Worm (Caenorhabditis elegans) whole organism, L4 larva: ENCODE measurements around the gene iglr-2.
A peak's percentile ranks its signal among the peaks of the same experiment; 100 is the strongest.

Experiments
- D1046.2 ChIP-seq: fragments of 200-800 bp; sonication (Bioruptor generic); IDR thresholded peaks from 2 replicates; pipeline ENCODE4 v1.3.6; 2022; ENCODE audit warnings: missing genetic modification characterization, missing compliant biosample characterization
- F26F4.8 ChIP-seq: fragments of 200-800 bp; sonication (Bioruptor generic); conservative IDR thresholded peaks from 2 replicates; pipeline ENCODE4 v1.3.6; 2022; ENCODE audit warnings: missing genetic modification characterization, missing compliant biosample characterization
- F44E2.7 ChIP-seq: fragments of 200-800 bp; sonication (Bioruptor generic); IDR thresholded peaks from 2 replicates; pipeline ENCODE4 v2.1.2; 2022; ENCODE audit warnings: missing genetic modification characterization, missing compliant biosample characterization
- Y105C5A.15 ChIP-seq: fragments of 200-800 bp; sonication (Bioruptor generic); IDR thresholded peaks from 2 replicates; pipeline ENCODE4 v1.3.6; 2022; ENCODE audit warnings: missing genetic modification characterization, missing compliant biosample characterization
- Y75B8A.6 ChIP-seq: fragments of 200-800 bp; sonication (Bioruptor generic); IDR thresholded peaks from 2 replicates; pipeline ENCODE4 v1.3.6; 2022; ENCODE audit warnings: missing genetic modification reagents, missing genetic modification characterization, missing compliant biosample characterization
- aha-1 ChIP-seq: fragments of 150-350 bp; peaks from one replicate; lab custom pipeline; 2014; ENCODE audit warnings: missing biosample characterization, missing genetic modification characterization
- ama-1 ChIP-seq: fragments of 150-350 bp; optimal IDR thresholded peaks from 2 replicates; lab custom pipeline; 2014; ENCODE audit warnings: inconsistent platforms, mixed read lengths
- ceh-20 ChIP-seq: fragments of 200-800 bp; sonication (Bioruptor generic); IDR thresholded peaks from 2 replicates; pipeline ENCODE4 v1.3.6; 2022; ENCODE audit warnings: missing genetic modification reagents, missing genetic modification characterization, missing compliant biosample characterization
- ceh-28 ChIP-seq: fragments of 150-350 bp; optimal IDR thresholded peaks from 2 replicates; lab custom pipeline; 2014; ENCODE audit warnings: missing biosample characterization, missing genetic modification reagents, missing genetic modification characterization
- ceh-44 ChIP-seq: fragments of 200-800 bp; sonication (Bioruptor generic); IDR thresholded peaks from 2 replicates; pipeline ENCODE4 v1.3.6; 2022; ENCODE audit warnings: missing genetic modification reagents, missing genetic modification characterization, missing compliant biosample characterization
- daf-16 ChIP-seq, 3 experiments: sonication (generic microtip); optimal IDR thresholded peaks; 2 replicates each; lab custom pipeline; 2016 to 2017; ENCODE audit warnings: missing genetic modification characterization in 3 of 3, missing genetic modification reagents in 3 of 3, mild to moderate bottlenecking in 2 of 3, missing compliant biosample characterization in 2 of 3, missing biosample characterization in 1 of 3, moderate library complexity in 1 of 3
- daf-19 ChIP-seq: fragments of 200-800 bp; sonication (Bioruptor generic); conservative IDR thresholded peaks from 2 replicates; pipeline ENCODE4 v1.3.6; 2022; ENCODE audit warnings: missing genetic modification characterization, missing compliant biosample characterization
- dmd-6 ChIP-seq: fragments of 200-800 bp; sonication (Bioruptor generic); IDR thresholded peaks from 2 replicates; pipeline ENCODE4 v1.3.6; 2022; ENCODE audit warnings: missing genetic modification reagents, missing genetic modification characterization, missing compliant biosample characterization
- dpl-1 ChIP-seq: fragments of 150-350 bp; optimal IDR thresholded peaks from 2 replicates; lab custom pipeline; 2014; ENCODE audit warnings: missing biosample characterization, missing genetic modification reagents, missing genetic modification characterization
- egl-27 ChIP-seq: sonication (generic microtip); optimal IDR thresholded peaks from 3 replicates; lab custom pipeline; 2017; ENCODE audit warnings: missing biosample characterization, missing genetic modification reagents, missing genetic modification characterization
- gei-8 ChIP-seq: fragments of 200-800 bp; sonication (Bioruptor generic); optimal IDR thresholded peaks from 2 replicates; lab custom pipeline; 2018; ENCODE audit warnings: mild to moderate bottlenecking, missing genetic modification characterization, missing compliant biosample characterization
- jun-1 ChIP-seq: fragments of 150-350 bp; optimal IDR thresholded peaks from 2 replicates; lab custom pipeline; 2014; ENCODE audit warnings: missing biosample characterization, missing genetic modification reagents, missing genetic modification characterization
- lin-13 ChIP-seq: fragments of 150-350 bp; optimal IDR thresholded peaks from 2 replicates; lab custom pipeline; 2014; ENCODE audit warnings: missing biosample characterization, missing genetic modification reagents, missing genetic modification characterization
- lin-29 ChIP-seq: fragments of 200-800 bp; sonication (Bioruptor generic); IDR thresholded peaks from 2 replicates; pipeline ENCODE4 v1.3.6; 2022; ENCODE audit warnings: missing genetic modification reagents, missing genetic modification characterization, missing compliant biosample characterization
- lsy-2 ChIP-seq, 2 experiments: fragments of 150-350 bp in 1 of 2; sonication (generic microtip) in 1 of 2; optimal IDR thresholded peaks; 2 replicates each; lab custom pipeline; 2014 to 2017; ENCODE audit warnings: missing biosample characterization in 2 of 2, missing genetic modification characterization in 2 of 2
- madf-5 ChIP-seq, 2 experiments: fragments of 200-800 bp; sonication (Bioruptor generic); IDR thresholded peaks; 2 replicates each; pipeline ENCODE4 v1.3.6; 2022; ENCODE audit warnings: missing compliant biosample characterization in 2 of 2, missing genetic modification characterization in 2 of 2
- mes-2 ChIP-seq: sonication (generic microtip); optimal IDR thresholded peaks from 2 replicates; lab custom pipeline; 2016; ENCODE audit warnings: missing genotype, mild to moderate bottlenecking, missing genetic modification characterization, missing compliant biosample characterization; ENCODE audit not compliant: poor library complexity, severe bottlenecking
- nhr-10 ChIP-seq: fragments of 150-350 bp; optimal IDR thresholded peaks from 2 replicates; lab custom pipeline; 2014; ENCODE audit warnings: missing biosample characterization, missing genetic modification characterization
- nhr-102 ChIP-seq: sonication (generic microtip); optimal IDR thresholded peaks from 2 replicates; lab custom pipeline; 2016; ENCODE audit warnings: mild to moderate bottlenecking, missing genetic modification characterization, moderate library complexity, missing compliant biosample characterization
- nhr-111 ChIP-seq: fragments of 200-800 bp; sonication (Bioruptor generic); optimal IDR thresholded peaks from 2 replicates; lab custom pipeline; 2018; ENCODE audit warnings: mild to moderate bottlenecking, missing genetic modification characterization, missing compliant biosample characterization
- nhr-25 ChIP-seq: sonication (generic microtip); optimal IDR thresholded peaks from 2 replicates; lab custom pipeline; 2017; ENCODE audit warnings: missing genetic modification characterization, mild to moderate bottlenecking, missing compliant biosample characterization, antibody characterized with exemption, moderate library complexity, borderline replicate concordance; ENCODE audit not compliant: insufficient read depth
- nhr-41 ChIP-seq: fragments of 200-800 bp; sonication (Bioruptor generic); IDR thresholded peaks from 2 replicates; pipeline ENCODE4 v1.3.6; 2022; ENCODE audit warnings: missing genetic modification reagents, missing genetic modification characterization, missing compliant biosample characterization
- nhr-48 ChIP-seq: sonication (generic microtip); optimal IDR thresholded peaks from 2 replicates; lab custom pipeline; 2016; ENCODE audit warnings: mild to moderate bottlenecking, missing genetic modification characterization, missing compliant biosample characterization
- nhr-6 ChIP-seq: fragments of 150-350 bp; optimal IDR thresholded peaks from 2 replicates; lab custom pipeline; 2014; ENCODE audit warnings: missing biosample characterization, missing genetic modification characterization
- pqm-1 ChIP-seq: sonication (generic microtip); optimal IDR thresholded peaks from 2 replicates; lab custom pipeline; 2017; ENCODE audit warnings: missing biosample characterization, missing genetic modification characterization
- rbr-2 ChIP-seq: sonication (generic microtip); optimal IDR thresholded peaks from 2 replicates; lab custom pipeline; 2016; ENCODE audit warnings: missing genotype, missing genetic modification characterization, missing compliant biosample characterization
- snpc-1.2 ChIP-seq: fragments of 200-800 bp; sonication (Bioruptor generic); IDR thresholded peaks from 2 replicates; pipeline ENCODE4 v1.3.6; 2022; ENCODE audit warnings: missing genetic modification reagents, missing genetic modification characterization, missing compliant biosample characterization
- zfp-3 ChIP-seq: fragments of 200-800 bp; sonication (Bioruptor generic); conservative IDR thresholded peaks from 2 replicates; pipeline ENCODE4 v1.3.6; 2022; ENCODE audit warnings: missing genetic modification reagents, missing genetic modification characterization, missing compliant biosample characterization
- zip-11 ChIP-seq: fragments of 200-800 bp; sonication (Bioruptor generic); IDR thresholded peaks from 2 replicates; pipeline ENCODE4 v1.3.6; 2022; ENCODE audit warnings: missing genetic modification characterization, missing compliant biosample characterization
- ztf-11 ChIP-seq: fragments of 150-350 bp; optimal IDR thresholded peaks from 2 replicates; lab custom pipeline; 2014; ENCODE audit warnings: missing biosample characterization, missing genetic modification characterization

Gene iglr-2

DNA sequence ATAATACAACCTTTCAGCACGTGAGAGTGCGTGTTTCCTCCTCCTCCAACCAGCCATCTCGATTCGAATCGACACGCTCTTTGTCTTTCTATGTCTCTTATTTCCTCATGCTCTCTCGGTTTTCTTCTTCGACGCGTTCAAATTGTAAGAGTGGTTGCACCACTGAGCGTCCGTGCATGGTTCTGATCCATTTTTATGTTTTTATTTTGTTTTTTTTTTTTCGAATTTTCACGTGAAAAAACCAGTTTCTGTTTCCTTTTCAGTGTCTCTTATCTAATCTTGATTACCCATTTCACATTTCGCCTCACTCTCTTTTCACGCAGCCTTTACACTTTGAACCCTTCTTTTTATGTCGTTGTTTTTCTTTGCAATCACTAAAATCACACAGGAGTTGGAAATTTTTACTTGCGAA lies 39.7 kb upstream of the iglr-2 start (continued):
- peak; percentile 44 for TF ChIP-seq nhr-6 (tag; lab: Kevin White, UChicago)
- TF ChIP-seq nhr-41 (GFP tag; lab: Robert Waterston, UW) = no peak
- TF ChIP-seq Y105C5A.15 = no peak
- TF ChIP-seq D1046.2 = no peak
- TF ChIP-seq ceh-20 (GFP tag; lab: Robert Waterston, UW) = no peak
- no peak for TF ChIP-seq nhr-10 (tag; lab: Kevin White, UChicago)
- TF ChIP-seq lin-13 (GFP tag; lab: Kevin White, UChicago) = no peak
- TF ChIP-seq zfp-3 (GFP tag; lab: Robert Waterston, UW) = no peak
- TF ChIP-seq nhr-48 (tag; lab: Kevin White, UChicago) = peak; percentile 36
- no peak for TF ChIP-seq daf-19
- no peak for TF ChIP-seq madf-5 (GFP tag; IDR thresholded peaks at IDR 0.05; lab: Robert Waterston, UW)
- TF ChIP-seq gei-8 = no peak
- TF ChIP-seq egl-27 (tag; lab: Kevin White, UChicago) = no peak
- TF ChIP-seq daf-16 (GFP tag; optimal IDR thresholded peaks at IDR 0.05; lab: Kevin White, UChicago) = no peak
- TF ChIP-seq daf-16 (tag; optimal IDR thresholded peaks at IDR 0.05; lab: Kevin White, UChicago) = peak; percentile 80
- no peak for TF ChIP-seq zip-11 (GFP tag; lab: Robert Waterston, UW)
- peak; percentile 14 for TF ChIP-seq pqm-1 (tag; lab: Kevin White, UChicago)
- no peak for TF ChIP-seq snpc-1.2 (GFP tag; lab: Robert Waterston, UW)
- TF ChIP-seq, all 104 proteins: peak for 17

DNA sequence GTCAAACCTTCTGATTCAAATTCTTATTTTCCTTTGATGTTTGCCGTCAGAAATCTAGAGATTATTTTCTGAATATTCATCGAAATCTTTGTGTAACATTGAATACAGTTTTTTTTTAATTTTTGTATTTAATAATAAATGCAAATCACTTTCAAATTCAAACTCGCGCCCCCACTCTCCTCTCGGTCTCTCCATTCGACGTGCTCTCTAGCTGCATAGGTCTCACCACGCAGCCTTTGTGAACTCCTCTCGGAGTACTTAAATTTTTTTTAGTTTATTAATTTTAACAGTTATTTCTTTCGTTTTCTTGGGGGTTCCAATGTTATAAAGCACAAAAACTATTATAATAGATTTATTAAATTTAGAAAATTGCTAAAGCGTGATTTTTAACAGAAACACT lies 39.1 kb upstream of the iglr-2 start:
- TF ChIP-seq ceh-28 (tag; lab: Kevin White, UChicago) (no peak), mes-2 (tag; lab: Kevin White, UChicago) (peak; percentile 24), dpl-1 (GFP tag; lab: Kevin White, UChicago) (peak; percentile 37)

DNA sequence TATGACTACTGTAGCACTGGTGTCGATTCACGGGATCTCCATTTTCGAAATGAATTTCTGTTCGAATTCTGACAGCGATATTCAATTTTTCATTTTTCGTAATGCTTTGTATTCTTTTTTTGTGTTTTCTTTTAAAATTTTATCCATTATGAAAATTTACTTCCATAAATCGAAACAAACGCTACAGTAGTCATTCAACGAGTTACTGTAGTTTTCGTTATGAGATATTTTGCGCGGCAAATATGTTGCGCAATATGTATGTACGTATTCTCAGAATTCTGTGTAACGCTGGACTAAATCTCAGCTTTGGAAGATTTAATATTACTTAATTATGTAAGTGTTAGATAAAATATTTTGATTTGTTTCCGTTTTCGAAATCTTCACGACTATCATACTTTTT lies 38.1 kb upstream of the iglr-2 start:
- no peak for TF ChIP-seq ama-1
- no peak for TF ChIP-seq ceh-44
- TF ChIP-seq F26F4.8 (GFP tag; lab: Robert Waterston, UW) = no peak

DNA sequence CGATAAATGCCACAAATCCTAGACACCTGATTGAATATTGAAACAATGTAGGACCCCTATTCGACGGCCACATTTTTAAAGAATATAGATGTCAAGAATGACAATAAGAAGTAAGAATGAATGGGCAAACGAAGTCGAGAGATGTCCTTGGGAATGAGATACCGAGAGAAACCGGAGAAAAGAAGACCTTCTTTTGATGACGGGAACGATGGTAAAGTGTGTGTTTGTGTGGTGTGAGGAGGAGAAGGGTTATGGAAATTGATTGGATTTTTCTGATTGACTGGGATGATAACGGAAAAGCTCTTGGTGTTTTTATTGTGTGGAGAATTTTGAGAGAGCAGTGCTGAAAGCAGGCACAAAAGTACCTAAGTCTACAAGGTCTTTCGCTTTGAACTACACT lies 37.5 kb upstream of the iglr-2 start, which contains the start of gene R05D3.9:
Gene R05D3.9 (minus strand): TSS at position 101 of the 400 bp plus-strand sequence.
- TF ChIP-seq lin-13 (GFP tag; lab: Kevin White, UChicago) (no peak), jun-1 (no peak)

DNA sequence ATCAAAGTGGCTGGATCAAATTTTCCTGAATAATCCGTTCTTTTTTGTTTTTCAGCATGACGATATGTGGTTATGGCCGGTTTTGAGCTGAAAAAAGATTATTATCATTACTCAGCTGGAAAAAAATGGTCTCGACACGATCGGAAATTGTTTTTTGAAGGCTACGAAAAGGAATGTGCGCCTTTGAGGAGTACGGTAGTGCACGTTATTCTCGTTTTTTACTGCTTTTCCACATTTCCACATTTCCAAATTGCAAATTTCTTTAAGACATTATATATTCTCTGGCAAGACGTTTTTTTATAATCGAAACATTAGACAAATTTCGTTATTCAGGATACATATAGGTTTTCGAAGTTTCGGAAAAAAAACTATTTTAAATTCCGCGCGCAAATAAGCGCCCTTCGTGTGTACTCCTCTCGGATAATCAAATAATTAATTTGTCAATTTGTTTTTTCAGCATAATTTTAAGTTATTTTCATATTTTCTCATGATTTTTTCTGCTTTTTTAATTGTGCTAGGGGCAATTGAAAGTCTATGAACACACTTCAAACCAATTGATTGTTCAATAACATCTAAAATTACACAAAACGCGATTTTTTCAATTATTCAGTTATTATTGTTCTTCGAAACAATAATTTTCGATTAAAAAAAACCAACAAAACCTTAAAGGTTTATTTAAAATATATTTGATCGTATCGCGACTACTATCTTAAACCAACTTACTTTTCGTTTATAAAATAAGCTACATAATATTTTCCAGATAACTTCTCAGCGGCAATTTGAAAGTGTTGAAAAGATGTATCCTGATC lies 32.3 kb upstream of the iglr-2 start, which contains the start of gene R05D3.3:
Gene R05D3.3 (plus strand): TSS at position 759 of the 809 bp plus-strand sequence.
- TF ChIP-seq F26F4.8 (GFP tag; lab: Robert Waterston, UW) (no peak), nhr-25 (no peak), aha-1 (peak; percentile 83), Y75B8A.6 (no peak), ceh-28 (tag; lab: Kevin White, UChicago) (no peak), nhr-102 (no peak), jun-1 (no peak), dpl-1 (GFP tag; lab: Kevin White, UChicago) (peak; percentile 25), F44E2.7 (GFP tag; lab: Robert Waterston, UW) (no peak), nhr-111 (no peak), dmd-6 (no peak), mes-2 (tag; lab: Kevin White, UChicago) (no peak), ama-1 (no peak), lsy-2 (tag; optimal IDR thresholded peaks at IDR 0.05; lab: Kevin White, UChicago) (no peak), rbr-2 (tag; lab: Kevin White, UChicago) (no peak), lin-29 (no peak), ztf-11 (tag; lab: Kevin White, UChicago) (no peak)
